Fruit fly (Drosophila melanogaster): ENCODE results near the gene CG4658.

dm6 chr2L:9946051-9946450 lies 10.9 kb upstream of the CG4658 start:
- TF ChIP-seq esn (GFP tag; optimal IDR thresholded peaks at IDR 0.05) (no peak), CG7368 (GFP tag; optimal IDR thresholded peaks at IDR 0.05) (no peak), CG8319 (GFP tag; optimal IDR thresholded peaks at IDR 0.05) (no peak), Smox (GFP tag; optimal IDR thresholded peaks at IDR 0.05) (no peak), CG31627 (GFP tag; optimal IDR thresholded peaks at IDR 0.05) (no peak), Sox102F (GFP tag; optimal IDR thresholded peaks at IDR 0.05) (no peak), ss (GFP tag; optimal IDR thresholded peaks at IDR 0.05) (no peak), Eip78C (GFP tag) (no peak), Lpt (GFP tag; optimal IDR thresholded peaks at IDR 0.05) (no peak), salr (GFP tag; optimal IDR thresholded peaks at IDR 0.05) (no peak), Ets96B (tag; optimal IDR thresholded peaks at IDR 0.05) (no peak), lz (GFP tag; optimal IDR thresholded peaks at IDR 0.05) (no peak)
